Worm (Caenorhabditis elegans) whole organism, L1 larva: ENCODE measurements around the gene clec-58.

Experiments used
- C16A3.4 ChIP-seq: fragments of 150-350 bp; optimal IDR thresholded peaks from 2 replicates; lab custom pipeline; 2014; ENCODE audit warnings: missing biosample characterization, missing genetic modification characterization
- Y116A8C.19 ChIP-seq: sonication (generic microtip); optimal IDR thresholded peaks from 2 replicates; lab custom pipeline; 2016; ENCODE audit warnings: missing compliant biosample characterization, missing genetic modification characterization, borderline replicate concordance
- ceh-63 ChIP-seq: fragments of 200-800 bp; sonication (Bioruptor generic); optimal IDR thresholded peaks from 2 replicates; lab custom pipeline; 2018; ENCODE audit warnings: mild to moderate bottlenecking, missing genetic modification characterization, missing compliant biosample characterization
- ceh-88 ChIP-seq: fragments of 200-800 bp; sonication (Bioruptor generic); IDR thresholded peaks from 2 replicates; pipeline ENCODE4 v1.3.6; 2022; ENCODE audit warnings: missing genetic modification characterization, missing compliant biosample characterization
- ceh-90 ChIP-seq: sonication (generic microtip); optimal IDR thresholded peaks from 2 replicates; lab custom pipeline; 2016; ENCODE audit warnings: missing genetic modification characterization, missing compliant biosample characterization
- efl-1 ChIP-seq, 4 experiments: fragments of 150-350 bp; optimal IDR thresholded peaks in 3 of 4; peaks in 1 of 4; 1 replicate in 1 of 4; 2 replicates in 3 of 4; lab custom pipeline; 2014; ENCODE audit warnings: missing biosample characterization in 2 of 4, missing genetic modification characterization in 2 of 4, missing genetic modification reagents in 2 of 4
- efl-3 ChIP-seq: fragments of 200-800 bp; sonication (Bioruptor generic); optimal IDR thresholded peaks from 2 replicates; lab custom pipeline; 2018; ENCODE audit warnings: mild to moderate bottlenecking, missing genetic modification characterization, missing compliant biosample characterization
- elt-2 ChIP-seq: sonication (generic microtip); optimal IDR thresholded peaks from 2 replicates; lab custom pipeline; 2016; ENCODE audit warnings: missing genetic modification characterization, mild to moderate bottlenecking, inconsistent platforms, missing compliant biosample characterization, missing genetic modification reagents
- fkh-10 ChIP-seq: sonication (generic microtip); optimal IDR thresholded peaks from 2 replicates; lab custom pipeline; 2017; ENCODE audit warnings: missing biosample characterization, missing genetic modification reagents, missing genetic modification characterization
- fos-1 ChIP-seq: fragments of 150-350 bp; optimal IDR thresholded peaks from 2 replicates; lab custom pipeline; 2014; ENCODE audit warnings: missing biosample characterization, missing genetic modification characterization
- irx-1 ChIP-seq: sonication (generic microtip); optimal IDR thresholded peaks from 2 replicates; lab custom pipeline; 2016; ENCODE audit warnings: missing genetic modification characterization, missing compliant biosample characterization
- isw-1 ChIP-seq: fragments of 200-800 bp; sonication (Bioruptor generic); IDR thresholded peaks from 2 replicates; pipeline ENCODE4 v1.3.6; 2022; ENCODE audit warnings: missing genetic modification characterization, missing compliant biosample characterization
- lin-15B ChIP-seq: fragments of 150-350 bp; sonication (generic microtip); optimal IDR thresholded peaks from 3 replicates; lab custom pipeline; 2014; ENCODE audit warnings: missing biosample characterization, missing genetic modification characterization
- mdl-1 ChIP-seq, 2 experiments: fragments of 150-350 bp; optimal IDR thresholded peaks; 2 replicates each; lab custom pipeline; 2014 to 2017; ENCODE audit warnings: missing biosample characterization in 2 of 2, missing genetic modification characterization in 2 of 2, inconsistent platforms in 1 of 2
- nhr-11 ChIP-seq: fragments of 150-350 bp; optimal IDR thresholded peaks from 2 replicates; lab custom pipeline; 2014; ENCODE audit warnings: missing biosample characterization, missing genetic modification characterization
- nhr-12 ChIP-seq: sonication (generic microtip); optimal IDR thresholded peaks from 2 replicates; lab custom pipeline; 2017; ENCODE audit warnings: missing biosample characterization, missing genetic modification characterization
- nhr-20 ChIP-seq: sonication (generic microtip); optimal IDR thresholded peaks from 2 replicates; lab custom pipeline; 2016; ENCODE audit warnings: mild to moderate bottlenecking, missing genetic modification characterization, missing compliant biosample characterization
- nhr-71 ChIP-seq: sonication (generic microtip); optimal IDR thresholded peaks from 2 replicates; lab custom pipeline; 2016; ENCODE audit warnings: mild to moderate bottlenecking, missing genetic modification characterization, moderate library complexity, missing compliant biosample characterization
- nhr-84 ChIP-seq: sonication (generic microtip); optimal IDR thresholded peaks from 2 replicates; lab custom pipeline; 2017; ENCODE audit warnings: missing biosample characterization, missing genetic modification characterization
- pax-3 ChIP-seq: fragments of 200-800 bp; sonication (Bioruptor generic); optimal IDR thresholded peaks from 2 replicates; lab custom pipeline; 2018; ENCODE audit warnings: mild to moderate bottlenecking, missing genetic modification characterization, moderate library complexity, missing compliant biosample characterization
- rnt-1 ChIP-seq: sonication (generic microtip); optimal IDR thresholded peaks from 2 replicates; lab custom pipeline; 2016; ENCODE audit warnings: mild to moderate bottlenecking, missing genetic modification characterization, moderate library complexity, missing compliant biosample characterization
- sox-4 ChIP-seq: sonication (generic microtip); optimal IDR thresholded peaks from 2 replicates; lab custom pipeline; 2016; ENCODE audit warnings: missing genetic modification characterization, missing compliant biosample characterization
- sptf-1 ChIP-seq: fragments of 150-350 bp; optimal IDR thresholded peaks from 2 replicates; lab custom pipeline; 2014; ENCODE audit warnings: missing biosample characterization, missing genetic modification characterization
- tlp-1 ChIP-seq: fragments of 150-350 bp; optimal IDR thresholded peaks from 2 replicates; lab custom pipeline; 2014; ENCODE audit warnings: missing biosample characterization, missing genetic modification characterization
- unc-30 ChIP-seq: sonication (generic microtip); optimal IDR thresholded peaks from 2 replicates; lab custom pipeline; 2017; ENCODE audit warnings: missing biosample characterization, missing genetic modification characterization
- vab-15 ChIP-seq: sonication (generic microtip); optimal IDR thresholded peaks from 2 replicates; lab custom pipeline; 2017; ENCODE audit warnings: missing genotype, mild to moderate bottlenecking, missing genetic modification characterization, missing compliant biosample characterization
- xbp-1 ChIP-seq: sonication (generic microtip); optimal IDR thresholded peaks from 2 replicates; lab custom pipeline; 2016; ENCODE audit warnings: missing genetic modification characterization, missing compliant biosample characterization
- zag-1 ChIP-seq: fragments of 150-350 bp; optimal IDR thresholded peaks from 2 replicates; lab custom pipeline; 2014; ENCODE audit warnings: missing biosample characterization, missing genetic modification characterization
- zip-4 ChIP-seq: fragments of 200-800 bp; sonication (Bioruptor generic); optimal IDR thresholded peaks from 2 replicates; lab custom pipeline; 2018; ENCODE audit warnings: mild to moderate bottlenecking, missing genetic modification characterization, moderate library complexity, missing compliant biosample characterization
- ztf-11 ChIP-seq, 2 experiments: sonication (generic microtip); optimal IDR thresholded peaks; 2 replicates each; lab custom pipeline; 2016 to 2017; ENCODE audit warnings: missing genetic modification characterization in 2 of 2, missing biosample characterization in 1 of 2, missing compliant biosample characterization in 1 of 2
- ztf-4 ChIP-seq: fragments of 150-350 bp; optimal IDR thresholded peaks from 2 replicates; lab custom pipeline; 2014; ENCODE audit warnings: missing biosample characterization, missing genetic modification characterization

Gene clec-58

DNA sequence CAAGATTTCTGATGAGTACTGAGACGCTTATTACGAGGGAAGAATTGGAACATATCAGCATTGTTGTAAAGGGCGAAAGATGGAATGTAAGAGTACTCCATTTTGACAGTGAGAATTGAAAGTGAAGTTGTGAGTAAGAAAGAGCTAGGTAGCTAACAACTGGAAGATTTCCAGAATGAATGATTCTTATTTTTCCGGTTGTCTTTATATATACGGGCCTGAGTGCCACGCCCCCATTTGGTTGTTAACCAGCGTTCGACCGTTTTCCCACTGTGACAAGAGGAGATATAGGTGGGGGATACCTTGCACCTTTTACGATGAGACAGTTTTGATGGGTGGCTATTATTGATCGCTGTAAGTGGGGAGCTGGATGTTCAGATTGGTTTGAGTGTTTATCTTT, 4.7 kb downstream of the clec-58 start, which contains the start of gene ZK666.1:
ZK666.1 (minus strand) TSS at position 101 of the 400 bp plus-strand sequence.
- TF ChIP-seq C16A3.4 (tag; lab: Kevin White, UChicago) (no peak), nhr-71 (tag; lab: Kevin White, UChicago) (no peak), sox-4 (tag; lab: Kevin White, UChicago) (no peak), fos-1 (no peak), nhr-84 (tag; lab: Kevin White, UChicago) (no peak), isw-1 (no peak), xbp-1 (no peak), mdl-1 (tag; optimal IDR thresholded peaks at IDR 0.05; lab: Kevin White, UChicago) (no peak), nhr-12 (tag; lab: Kevin White, UChicago) (no peak), rnt-1 (tag; lab: Kevin White, UChicago) (no peak), sptf-1 (tag; lab: Kevin White, UChicago) (no peak), ceh-90 (tag; lab: Kevin White, UChicago) (no peak), ceh-63 (GFP tag; lab: Kevin White, UChicago) (no peak)
- TF ChIP-seq, all 84 proteins: peak for 0

DNA sequence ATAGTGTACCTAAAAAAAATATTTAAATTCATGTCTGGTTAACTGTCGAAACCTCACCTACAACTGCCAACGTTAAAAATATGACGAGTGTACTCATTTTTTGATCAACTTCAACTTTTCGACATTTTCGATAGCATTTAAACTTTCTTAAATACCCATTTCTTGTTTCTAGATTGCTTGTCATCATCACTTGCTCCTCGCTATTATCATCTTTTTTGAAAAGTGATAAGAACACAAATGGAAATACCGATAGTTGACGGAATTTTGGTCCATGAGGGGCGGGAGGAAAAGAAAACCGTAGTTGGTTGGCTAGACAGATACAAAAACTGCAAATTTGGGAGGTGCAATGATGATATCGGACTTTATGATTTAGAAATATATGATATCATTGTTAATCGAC, 5.8 kb downstream of the clec-58 start, which contains the start of gene clec-143:
clec-143 (minus strand) TSS at position 139 of the 400 bp plus-strand sequence.
- TF ChIP-seq zip-4 (GFP tag; lab: Kevin White, UChicago) = no peak
- peak; percentile 57 for TF ChIP-seq elt-2

DNA sequence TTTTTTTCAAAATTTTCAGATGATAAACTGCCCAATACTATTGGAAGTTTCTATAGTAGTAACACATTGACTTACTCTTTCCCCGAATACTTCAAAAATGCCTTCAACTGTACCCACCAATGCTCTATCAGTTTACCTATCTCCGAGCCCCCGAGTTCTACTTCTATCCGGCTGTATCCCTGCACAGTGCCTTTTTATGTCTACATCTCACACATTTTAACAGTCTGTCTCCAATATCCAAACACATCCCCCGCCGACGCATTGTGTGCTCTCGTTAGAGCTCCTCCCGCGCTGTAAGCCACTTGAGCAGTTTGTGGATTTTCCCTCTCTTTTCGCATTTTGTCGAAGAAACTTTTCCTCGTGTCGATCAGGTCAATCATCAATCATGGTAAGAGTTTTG, 9.4 kb downstream of the clec-58 start, which contains the start of gene tnc-2:
tnc-2 (plus strand) TSS at position 301 of the 400 bp plus-strand sequence.
- TF ChIP-seq tlp-1 (no peak), efl-1 (optimal IDR thresholded peaks at IDR 0.05; lab: Kevin White, UChicago) (no peak), efl-1 (GFP tag; optimal IDR thresholded peaks at IDR 0.05 in 1 of 2; lab: Kevin White, UChicago) (peak in 1 of 2 experiments; percentile 51)

DNA sequence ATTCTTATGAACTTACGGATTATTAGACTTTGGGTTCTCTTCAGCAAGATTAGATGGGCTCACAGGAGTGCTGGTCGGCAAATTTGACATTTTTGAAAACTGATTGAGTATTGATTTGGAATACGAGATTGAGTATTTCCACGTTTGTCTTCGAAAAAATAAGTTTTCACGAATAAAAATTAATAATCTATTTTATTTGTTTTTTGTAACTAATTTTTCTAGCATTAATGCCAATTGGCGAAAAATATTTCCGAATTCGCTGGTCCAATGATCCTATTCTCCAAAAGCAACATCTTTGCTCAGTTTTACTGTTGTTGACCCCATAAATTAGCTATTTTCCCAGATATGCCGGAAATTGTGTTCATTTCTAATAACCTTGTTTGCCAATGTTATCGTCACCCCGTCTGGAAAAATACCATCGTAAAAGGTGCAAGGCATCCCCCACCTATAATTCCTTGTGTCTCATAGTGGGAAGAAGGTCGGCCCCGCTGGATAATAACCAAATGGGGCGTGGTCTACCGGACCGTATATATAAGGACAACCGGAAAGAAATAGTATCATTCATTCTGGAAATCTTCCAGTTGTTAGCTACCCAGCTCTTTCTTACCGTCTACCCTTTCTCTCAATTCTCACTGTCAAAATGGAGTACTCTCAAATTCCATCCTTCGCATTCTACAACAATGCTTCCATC, 11.6 kb downstream of the clec-58 start, which contains the start of the genes ZK673.6 and sdz-37:
ZK673.6 (minus strand) TSS at position 101 of the 691 bp plus-strand sequence.
sdz-37 (plus strand) TSS at position 641 of the 691 bp plus-strand sequence.
- TF ChIP-seq zip-4 (GFP tag; lab: Kevin White, UChicago) (no peak), efl-3 (no peak), sptf-1 (tag; lab: Kevin White, UChicago) (no peak), nhr-20 (tag; lab: Kevin White, UChicago) (no peak), ceh-88 (GFP tag; lab: Robert Waterston, UW) (no peak), irx-1 (tag; lab: Kevin White, UChicago) (no peak), Y116A8C.19 (tag; lab: Kevin White, UChicago) (no peak), ztf-4 (tag; lab: Kevin White, UChicago) (no peak), fkh-10 (GFP tag; lab: Kevin White, UChicago) (no peak), lin-15B (no peak), nhr-11 (tag; lab: Kevin White, UChicago) (no peak), ztf-11 (tag; optimal IDR thresholded peaks at IDR 0.05; lab: Kevin White, UChicago) (no peak)

DNA sequence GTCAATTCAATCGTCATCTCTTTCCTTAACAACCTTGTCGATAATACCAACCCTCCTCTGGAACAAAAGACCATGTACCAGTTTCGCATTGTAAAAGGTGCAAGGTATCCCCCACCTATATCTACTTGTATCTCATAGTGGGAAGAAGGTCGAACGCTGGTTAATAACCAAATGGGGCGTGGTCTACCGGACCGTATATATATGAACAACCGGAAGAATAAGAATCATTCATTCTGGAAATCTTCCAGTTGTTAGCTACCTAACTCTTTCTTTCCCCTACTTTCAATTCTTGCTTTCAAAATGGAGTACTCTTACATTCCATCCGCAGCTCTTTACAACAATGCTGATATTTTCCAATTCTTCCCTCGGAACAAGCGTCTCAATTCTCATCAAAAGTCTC, 14.7 kb downstream of the clec-58 start, which contains the start of gene ZK673.5:
ZK673.5 (plus strand) TSS at position 301 of the 400 bp plus-strand sequence.
- TF ChIP-seq vab-15 (tag; lab: Kevin White, UChicago) (no peak), fos-1 (no peak), zag-1 (tag; lab: Kevin White, UChicago) (no peak), ztf-4 (tag; lab: Kevin White, UChicago) (no peak), unc-30 (tag; lab: Kevin White, UChicago) (no peak), pax-3 (tag; lab: Kevin White, UChicago) (no peak)
